Worm (Caenorhabditis elegans) whole organism, L1 larva: ENCODE measurements around the gene R07A4.4.

Experiments used
- C04F5.9 ChIP-seq: sonication (generic microtip); optimal IDR thresholded peaks from 2 replicates; lab custom pipeline; 2016; ENCODE audit warnings: missing genetic modification characterization, missing compliant biosample characterization
- C34B4.2 ChIP-seq: sonication (generic microtip); optimal IDR thresholded peaks from 2 replicates; lab custom pipeline; 2017; ENCODE audit warnings: mild to moderate bottlenecking, missing genetic modification characterization, missing compliant biosample characterization
- F16B12.6 ChIP-seq: fragments of 150-350 bp; optimal IDR thresholded peaks from 2 replicates; lab custom pipeline; 2014; ENCODE audit warnings: missing biosample characterization, missing genetic modification characterization
- alr-1 ChIP-seq: fragments of 200-800 bp; sonication (Bioruptor generic); optimal IDR thresholded peaks from 2 replicates; lab custom pipeline; 2018; ENCODE audit warnings: borderline replicate concordance, mild to moderate bottlenecking, missing genetic modification characterization, missing compliant biosample characterization
- aly-2 ChIP-seq: fragments of 150-350 bp; optimal IDR thresholded peaks from 2 replicates; lab custom pipeline; 2014; ENCODE audit warnings: missing biosample characterization, missing genetic modification characterization
- blmp-1 ChIP-seq: fragments of 150-350 bp; optimal IDR thresholded peaks from 2 replicates; lab custom pipeline; 2014; ENCODE audit warnings: missing biosample characterization, missing genetic modification characterization
- ceh-63 ChIP-seq: fragments of 200-800 bp; sonication (Bioruptor generic); optimal IDR thresholded peaks from 2 replicates; lab custom pipeline; 2018; ENCODE audit warnings: mild to moderate bottlenecking, missing genetic modification characterization, missing compliant biosample characterization
- ceh-8 ChIP-seq: fragments of 200-800 bp; sonication (Bioruptor generic); optimal IDR thresholded peaks from 2 replicates; lab custom pipeline; 2018; ENCODE audit warnings: mild to moderate bottlenecking, missing genetic modification characterization, moderate library complexity, missing compliant biosample characterization
- ceh-88 ChIP-seq: fragments of 200-800 bp; sonication (Bioruptor generic); IDR thresholded peaks from 2 replicates; pipeline ENCODE4 v1.3.6; 2022; ENCODE audit warnings: missing genetic modification characterization, missing compliant biosample characterization
- ceh-90 ChIP-seq: sonication (generic microtip); optimal IDR thresholded peaks from 2 replicates; lab custom pipeline; 2016; ENCODE audit warnings: missing genetic modification characterization, missing compliant biosample characterization
- ces-1 ChIP-seq: fragments of 150-350 bp; optimal IDR thresholded peaks from 2 replicates; lab custom pipeline; 2014; ENCODE audit warnings: missing biosample characterization, missing genetic modification reagents, missing genetic modification characterization
- efl-1 ChIP-seq, 4 experiments: fragments of 150-350 bp; optimal IDR thresholded peaks in 3 of 4; peaks in 1 of 4; 1 replicate in 1 of 4; 2 replicates in 3 of 4; lab custom pipeline; 2014; ENCODE audit warnings: missing biosample characterization in 2 of 4, missing genetic modification characterization in 2 of 4, missing genetic modification reagents in 2 of 4
- efl-3 ChIP-seq: fragments of 200-800 bp; sonication (Bioruptor generic); optimal IDR thresholded peaks from 2 replicates; lab custom pipeline; 2018; ENCODE audit warnings: mild to moderate bottlenecking, missing genetic modification characterization, missing compliant biosample characterization
- egl-27 ChIP-seq, 2 experiments: fragments of 150-350 bp in 1 of 2; sonication (generic microtip); optimal IDR thresholded peaks; 3 replicates each; lab custom pipeline; 2017 to 2018; ENCODE audit warnings: missing biosample characterization in 2 of 2, missing genetic modification characterization in 2 of 2, missing genetic modification reagents in 2 of 2
- elt-3 ChIP-seq, 6 experiments: fragments of 150-350 bp in 1 of 6; sonication (generic microtip); optimal IDR thresholded peaks; 2 replicates each; lab custom pipeline; 2017 to 2018; ENCODE audit warnings: missing biosample characterization in 6 of 6, missing genetic modification characterization in 6 of 6, inconsistent platforms in 1 of 6
- ets-5 ChIP-seq: fragments of 200-800 bp; sonication (Bioruptor generic); IDR thresholded peaks from 2 replicates; pipeline ENCODE4 v1.3.6; 2022; ENCODE audit warnings: missing genetic modification characterization, missing compliant biosample characterization
- fkh-4 ChIP-seq: sonication (generic microtip); optimal IDR thresholded peaks from 2 replicates; lab custom pipeline; 2016; ENCODE audit warnings: missing compliant biosample characterization, missing genetic modification characterization, borderline replicate concordance
- hlh-17 ChIP-seq: fragments of 200-800 bp; sonication (Bioruptor generic); optimal IDR thresholded peaks from 2 replicates; lab custom pipeline; 2018; ENCODE audit warnings: missing genetic modification characterization, mild to moderate bottlenecking, missing compliant biosample characterization, moderate library complexity, borderline replicate concordance
- hlh-4 ChIP-seq: sonication (generic microtip); optimal IDR thresholded peaks from 2 replicates; lab custom pipeline; 2016; ENCODE audit warnings: mild to moderate bottlenecking, missing genetic modification characterization, missing compliant biosample characterization
- isw-1 ChIP-seq: fragments of 200-800 bp; sonication (Bioruptor generic); IDR thresholded peaks from 2 replicates; pipeline ENCODE4 v1.3.6; 2022; ENCODE audit warnings: missing genetic modification characterization, missing compliant biosample characterization
- jun-1 ChIP-seq: fragments of 150-350 bp; optimal IDR thresholded peaks from 2 replicates; lab custom pipeline; 2014; ENCODE audit warnings: missing biosample characterization, missing genetic modification reagents, missing genetic modification characterization
- lin-14 ChIP-seq: fragments of 200-800 bp; sonication (Bioruptor generic); optimal IDR thresholded peaks from 2 replicates; lab custom pipeline; 2018; ENCODE audit warnings: mild to moderate bottlenecking, missing genetic modification characterization, moderate library complexity, missing compliant biosample characterization
- lin-15B ChIP-seq: fragments of 150-350 bp; sonication (generic microtip); optimal IDR thresholded peaks from 3 replicates; lab custom pipeline; 2014; ENCODE audit warnings: missing biosample characterization, missing genetic modification characterization
- lin-35 ChIP-seq, 2 experiments: fragments of 150-350 bp; optimal IDR thresholded peaks; 2 replicates each; lab custom pipeline; 2014; ENCODE audit warnings: missing biosample characterization in 2 of 2, missing genetic modification characterization in 2 of 2, missing genetic modification reagents in 2 of 2
- lsy-2 ChIP-seq, 2 experiments: fragments of 150-350 bp; optimal IDR thresholded peaks; 2 replicates each; lab custom pipeline; 2014; ENCODE audit warnings: missing biosample characterization in 2 of 2, missing genetic modification characterization in 2 of 2
- mab-9 ChIP-seq: fragments of 200-800 bp; sonication (Bioruptor generic); IDR thresholded peaks from 2 replicates; pipeline ENCODE4 v1.3.6; 2022; ENCODE audit warnings: missing genetic modification reagents, missing genetic modification characterization, missing compliant biosample characterization
- nhr-19 ChIP-seq: fragments of 200-800 bp; sonication (Bioruptor generic); conservative IDR thresholded peaks from 2 replicates; pipeline ENCODE4 v1.3.6; 2022; ENCODE audit warnings: missing genetic modification characterization, missing compliant biosample characterization
- nhr-237 ChIP-seq: fragments of 150-350 bp; optimal IDR thresholded peaks from 2 replicates; lab custom pipeline; 2014; ENCODE audit warnings: missing biosample characterization, missing genetic modification characterization
- nhr-28 ChIP-seq: fragments of 150-350 bp; optimal IDR thresholded peaks from 2 replicates; lab custom pipeline; 2014; ENCODE audit warnings: missing biosample characterization, missing genetic modification characterization
- nhr-47 ChIP-seq: sonication (generic microtip); optimal IDR thresholded peaks from 2 replicates; lab custom pipeline; 2016; ENCODE audit warnings: mild to moderate bottlenecking, missing genetic modification characterization, moderate library complexity, missing compliant biosample characterization
- nhr-71 ChIP-seq: sonication (generic microtip); optimal IDR thresholded peaks from 2 replicates; lab custom pipeline; 2016; ENCODE audit warnings: mild to moderate bottlenecking, missing genetic modification characterization, moderate library complexity, missing compliant biosample characterization
- nhr-84 ChIP-seq: sonication (generic microtip); optimal IDR thresholded peaks from 2 replicates; lab custom pipeline; 2017; ENCODE audit warnings: missing biosample characterization, missing genetic modification characterization
- nhr-85 ChIP-seq: sonication (generic microtip); peaks from one replicate; lab custom pipeline; 2016; ENCODE audit warnings: missing genetic modification characterization, inconsistent platforms, missing compliant biosample characterization
- nhr-90 ChIP-seq: sonication (generic microtip); optimal IDR thresholded peaks from 2 replicates; lab custom pipeline; 2016; ENCODE audit warnings: mild to moderate bottlenecking, missing genetic modification characterization, missing compliant biosample characterization; ENCODE audit not compliant: poor library complexity
- pag-3 ChIP-seq: sonication (generic microtip); optimal IDR thresholded peaks from 2 replicates; lab custom pipeline; 2017; ENCODE audit warnings: missing genetic modification characterization, mild to moderate bottlenecking, missing compliant biosample characterization, antibody characterized with exemption, borderline replicate concordance; ENCODE audit not compliant: insufficient read depth
- pqm-1 ChIP-seq: sonication (generic microtip); optimal IDR thresholded peaks from 3 replicates; lab custom pipeline; 2017; ENCODE audit warnings: missing biosample characterization, missing genetic modification characterization
- snpc-4 ChIP-seq: fragments of 150-350 bp; optimal IDR thresholded peaks from 2 replicates; lab custom pipeline; 2014; ENCODE audit warnings: missing biosample characterization, missing genetic modification characterization
- sox-4 ChIP-seq: sonication (generic microtip); optimal IDR thresholded peaks from 2 replicates; lab custom pipeline; 2016; ENCODE audit warnings: missing genetic modification characterization, missing compliant biosample characterization
- sptf-1 ChIP-seq: fragments of 150-350 bp; optimal IDR thresholded peaks from 2 replicates; lab custom pipeline; 2014; ENCODE audit warnings: missing biosample characterization, missing genetic modification characterization
- tbx-2 ChIP-seq: sonication (generic microtip); optimal IDR thresholded peaks from 2 replicates; lab custom pipeline; 2016; ENCODE audit warnings: missing genetic modification characterization, missing compliant biosample characterization
- tlp-1 ChIP-seq: fragments of 150-350 bp; optimal IDR thresholded peaks from 2 replicates; lab custom pipeline; 2014; ENCODE audit warnings: missing biosample characterization, missing genetic modification characterization
- unc-130 ChIP-seq: fragments of 150-350 bp; optimal IDR thresholded peaks from 2 replicates; lab custom pipeline; 2017; ENCODE audit warnings: missing biosample characterization, missing genetic modification characterization, inconsistent platforms
- unc-86 ChIP-seq: sonication (generic microtip); optimal IDR thresholded peaks from 2 replicates; lab custom pipeline; 2016; ENCODE audit warnings: missing genetic modification characterization, missing compliant biosample characterization
- unc-98 ChIP-seq: fragments of 200-800 bp; sonication (Bioruptor generic); IDR thresholded peaks from 2 replicates; pipeline ENCODE4 v1.3.6; 2022; ENCODE audit warnings: missing genetic modification characterization, missing compliant biosample characterization
- zag-1 ChIP-seq: fragments of 150-350 bp; optimal IDR thresholded peaks from 2 replicates; lab custom pipeline; 2014; ENCODE audit warnings: missing biosample characterization, missing genetic modification characterization
- zip-4 ChIP-seq: fragments of 200-800 bp; sonication (Bioruptor generic); optimal IDR thresholded peaks from 2 replicates; lab custom pipeline; 2018; ENCODE audit warnings: mild to moderate bottlenecking, missing genetic modification characterization, moderate library complexity, missing compliant biosample characterization
- ztf-4 ChIP-seq: fragments of 150-350 bp; optimal IDR thresholded peaks from 2 replicates; lab custom pipeline; 2014; ENCODE audit warnings: missing biosample characterization, missing genetic modification characterization

The R07A4.4 gene

ce11 chrX:10768289-10769153 is 11.0 kb upstream of the R07A4.4 start (continued):
- no peak for TF ChIP-seq pqm-1
- TF ChIP-seq tbx-2 (tag; lab: Kevin White, UChicago), result no peak
- no peak for TF ChIP-seq C34B4.2 (tag; lab: Kevin White, UChicago)
- no peak for TF ChIP-seq mab-9 (GFP tag; lab: Robert Waterston, UW)
- TF ChIP-seq fkh-4 (tag; lab: Kevin White, UChicago), result no peak
- TF ChIP-seq ceh-8 (GFP tag; lab: Kevin White, UChicago), result peak; percentile 6
- TF ChIP-seq zag-1, result no peak
- TF ChIP-seq unc-130 (tag; lab: Kevin White, UChicago), result peak; percentile 31
- TF ChIP-seq unc-98 (GFP tag; lab: Robert Waterston, UW), result no peak
- no peak for TF ChIP-seq sox-4 (tag; lab: Kevin White, UChicago)
- TF ChIP-seq nhr-47 (tag; lab: Kevin White, UChicago), result peak; percentile 27
- no peak for TF ChIP-seq C04F5.9 (tag; lab: Kevin White, UChicago)
- peak in 1 of 6 experiments; percentile 40 for TF ChIP-seq elt-3 (tag; optimal IDR thresholded peaks at IDR 0.05; lab: Kevin White, UChicago)
- peak; percentile 3 for TF ChIP-seq snpc-4
- no peak for TF ChIP-seq hlh-4 (tag; lab: Kevin White, UChicago)
- no peak for TF ChIP-seq nhr-90
- no peak for TF ChIP-seq aly-2 (tag; lab: Kevin White, UChicago)
- no peak for TF ChIP-seq alr-1
- TF ChIP-seq hlh-17, result no peak
- TF ChIP-seq nhr-237, result no peak
- TF ChIP-seq nhr-28, result no peak
- no peak; the same call in 1 of the 2 replicates for TF ChIP-seq isw-1 (GFP tag; lab: Robert Waterston, UW)
- no peak for TF ChIP-seq ceh-90 (tag; lab: Kevin White, UChicago)
- TF ChIP-seq nhr-84 (tag; lab: Kevin White, UChicago), result no peak
- no peak for TF ChIP-seq ets-5
- TF ChIP-seq pag-3 (tag; lab: Kevin White, UChicago), result no peak
- no peak for TF ChIP-seq ztf-4 (tag; lab: Kevin White, UChicago)
- no peak for TF ChIP-seq ces-1 (GFP tag; lab: Kevin White, UChicago)
- TF ChIP-seq zip-4, result no peak
- no peak for TF ChIP-seq tlp-1
- TF ChIP-seq nhr-71 (tag; lab: Kevin White, UChicago), result peak; percentile 33
- TF ChIP-seq ceh-63, result no peak

ce11 chrX:10767669-10768068 is 10.2 kb upstream of the R07A4.4 start:
- TF ChIP-seq blmp-1 (peak; percentile 72), lin-14 (GFP tag; lab: Kevin White, UChicago) (peak; percentile 24), ceh-88 (GFP tag; lab: Robert Waterston, UW) (0 out of 2 replicates have a peak, but pooled peaks have one; percentile 26), fkh-4 (tag; lab: Kevin White, UChicago) (no peak)

- TF ChIP-seq egl-27 (tag; optimal IDR thresholded peaks at IDR 0.05; lab: Kevin White, UChicago), result peak in 1 of 2 experiments; percentile 57
- no peak for TF ChIP-seq jun-1
- no peak for TF ChIP-seq F16B12.6 (tag; lab: Kevin White, UChicago)
- TF ChIP-seq unc-86 (tag; lab: Kevin White, UChicago), result no peak
- TF ChIP-seq ztf-4 (tag; lab: Kevin White, UChicago), result no peak
- no peak for TF ChIP-seq lin-35 (GFP tag; optimal IDR thresholded peaks at IDR 0.05; lab: Kevin White, UChicago)
- peak in 1 of 2 experiments; percentile 6 for TF ChIP-seq lsy-2 (tag; optimal IDR thresholded peaks at IDR 0.05; lab: Kevin White, UChicago)
- TF ChIP-seq nhr-19, result 0 out of 2 replicates have a peak, but pooled peaks have one; percentile 8
- TF ChIP-seq efl-3 (GFP tag; lab: Kevin White, UChicago), result no peak
- no peak for TF ChIP-seq efl-1 (optimal IDR thresholded peaks at IDR 0.05; lab: Kevin White, UChicago)
- TF ChIP-seq efl-1 (GFP tag; optimal IDR thresholded peaks at IDR 0.05 in 1 of 2; lab: Kevin White, UChicago), result no peak
- no peak for TF ChIP-seq ceh-63
- no peak for TF ChIP-seq ces-1 (GFP tag; lab: Kevin White, UChicago)
- TF ChIP-seq zip-4, result no peak
- no peak for TF ChIP-seq nhr-237
- no peak for TF ChIP-seq lin-15B
- TF ChIP-seq ceh-8 (GFP tag; lab: Kevin White, UChicago), result no peak
- no peak for TF ChIP-seq sox-4 (tag; lab: Kevin White, UChicago)
- no peak for TF ChIP-seq sptf-1 (tag; lab: Kevin White, UChicago)
- no peak for TF ChIP-seq nhr-85
Measured at ce11 chrX:10766966-10767644, 9.6 kb upstream of the R07A4.4 start.
